Worm (Caenorhabditis elegans) whole organism, late embryonic: ENCODE measurements around the gene ncx-6.

Experiments used
- F13H6.1 ChIP-seq: sonication (generic microtip); optimal IDR thresholded peaks from 2 replicates; lab custom pipeline; 2016; ENCODE audit warnings: missing genetic modification characterization, missing compliant biosample characterization
- K09A11.1 ChIP-seq: sonication (generic microtip); optimal IDR thresholded peaks from 2 replicates; lab custom pipeline; 2017; ENCODE audit warnings: antibody characterized with exemption, mild to moderate bottlenecking, missing genetic modification characterization, missing compliant biosample characterization; ENCODE audit not compliant: insufficient read depth
- ahr-1 ChIP-seq: sonication (generic microtip); optimal IDR thresholded peaks from 2 replicates; lab custom pipeline; 2016; ENCODE audit warnings: missing genetic modification characterization, missing compliant biosample characterization
- ceh-2 ChIP-seq: sonication (generic microtip); optimal IDR thresholded peaks from 2 replicates; lab custom pipeline; 2016; ENCODE audit warnings: missing genotype, missing genetic modification characterization, missing compliant biosample characterization
- ceh-24 ChIP-seq: sonication (generic microtip); optimal IDR thresholded peaks from 2 replicates; lab custom pipeline; 2016; ENCODE audit warnings: mild to moderate bottlenecking, missing genetic modification characterization, missing compliant biosample characterization
- ceh-30 ChIP-seq: fragments of 150-350 bp; optimal IDR thresholded peaks from 2 replicates; lab custom pipeline; 2014; ENCODE audit warnings: missing biosample characterization, missing genetic modification characterization
- ceh-31 ChIP-seq: sonication (generic microtip); optimal IDR thresholded peaks from 2 replicates; lab custom pipeline; 2016; ENCODE audit warnings: missing genetic modification characterization, missing compliant biosample characterization
- ceh-34 ChIP-seq: sonication (generic microtip); optimal IDR thresholded peaks from 2 replicates; lab custom pipeline; 2016; ENCODE audit warnings: mild to moderate bottlenecking, missing genetic modification characterization, missing compliant biosample characterization
- ceh-45 ChIP-seq: fragments of 200-800 bp; sonication (Bioruptor generic); IDR thresholded peaks from 2 replicates; pipeline ENCODE4 v1.3.6; 2022; ENCODE audit warnings: missing genetic modification reagents, missing genetic modification characterization, missing compliant biosample characterization
- ceh-48 ChIP-seq: sonication (generic microtip); optimal IDR thresholded peaks from 2 replicates; lab custom pipeline; 2016; ENCODE audit warnings: missing genetic modification characterization, inconsistent platforms, missing compliant biosample characterization
- ceh-6 ChIP-seq: fragments of 200-800 bp; sonication (Bioruptor generic); optimal IDR thresholded peaks from 2 replicates; lab custom pipeline; 2018; ENCODE audit warnings: mild to moderate bottlenecking, missing genetic modification characterization, missing compliant biosample characterization
- dve-1 ChIP-seq: sonication (generic microtip); optimal IDR thresholded peaks from 2 replicates; lab custom pipeline; 2017; ENCODE audit warnings: antibody characterized with exemption, mild to moderate bottlenecking, missing genetic modification characterization, missing compliant biosample characterization
- elt-4 ChIP-seq: sonication (generic microtip); optimal IDR thresholded peaks from 2 replicates; lab custom pipeline; 2016; ENCODE audit warnings: missing genetic modification characterization, missing compliant biosample characterization
- fax-1 ChIP-seq: sonication (generic microtip); optimal IDR thresholded peaks from 2 replicates; lab custom pipeline; 2016; ENCODE audit warnings: missing genotype, missing genetic modification characterization, missing compliant biosample characterization
- fkh-10 ChIP-seq: fragments of 150-350 bp; optimal IDR thresholded peaks from 2 replicates; lab custom pipeline; 2014; ENCODE audit warnings: missing biosample characterization, missing genetic modification reagents, missing genetic modification characterization
- hlh-13 ChIP-seq: fragments of 200-800 bp; sonication (Bioruptor generic); optimal IDR thresholded peaks from 2 replicates; lab custom pipeline; 2018; ENCODE audit warnings: mild to moderate bottlenecking, missing genetic modification characterization, missing compliant biosample characterization
- hlh-15 ChIP-seq: sonication (generic microtip); optimal IDR thresholded peaks from 2 replicates; lab custom pipeline; 2016; ENCODE audit warnings: missing genetic modification characterization, missing compliant biosample characterization
- lim-6 ChIP-seq: sonication (generic microtip); optimal IDR thresholded peaks from 2 replicates; lab custom pipeline; 2016; ENCODE audit warnings: missing genetic modification characterization, missing compliant biosample characterization
- lin-11 ChIP-seq: fragments of 200-800 bp; sonication (Bioruptor generic); optimal IDR thresholded peaks from 2 replicates; lab custom pipeline; 2018; ENCODE audit warnings: mild to moderate bottlenecking, missing genetic modification characterization, missing compliant biosample characterization
- nfya-1 ChIP-seq: sonication (generic microtip); optimal IDR thresholded peaks from 2 replicates; lab custom pipeline; 2017; ENCODE audit warnings: missing genetic modification characterization, mild to moderate bottlenecking, missing compliant biosample characterization, antibody characterized with exemption, moderate library complexity
- nhr-11 ChIP-seq: fragments of 150-350 bp; optimal IDR thresholded peaks from 2 replicates; lab custom pipeline; 2014; ENCODE audit warnings: missing biosample characterization, missing genetic modification characterization
- nhr-232 ChIP-seq: sonication (generic microtip); optimal IDR thresholded peaks from 2 replicates; lab custom pipeline; 2016; ENCODE audit warnings: missing genetic modification characterization, missing compliant biosample characterization
- npax-4 ChIP-seq: sonication (generic microtip); optimal IDR thresholded peaks from 2 replicates; lab custom pipeline; 2016; ENCODE audit warnings: missing genetic modification characterization, missing compliant biosample characterization
- pag-3 ChIP-seq: sonication (generic microtip); optimal IDR thresholded peaks from 2 replicates; lab custom pipeline; 2016; ENCODE audit warnings: missing compliant biosample characterization, missing genetic modification characterization, borderline replicate concordance
- pax-1 ChIP-seq: fragments of 150-350 bp; optimal IDR thresholded peaks from 2 replicates; lab custom pipeline; 2014; ENCODE audit warnings: missing biosample characterization, missing genetic modification characterization
- pha-2 ChIP-seq: sonication (generic microtip); optimal IDR thresholded peaks from 2 replicates; lab custom pipeline; 2017; ENCODE audit warnings: mild to moderate bottlenecking, missing genetic modification characterization, missing compliant biosample characterization
- pqm-1 ChIP-seq: sonication (generic microtip); optimal IDR thresholded peaks from 2 replicates; lab custom pipeline; 2016; ENCODE audit warnings: missing genetic modification characterization, missing compliant biosample characterization
- pros-1 ChIP-seq: fragments of 150-350 bp; optimal IDR thresholded peaks from 2 replicates; lab custom pipeline; 2014; ENCODE audit warnings: missing biosample characterization, missing genetic modification reagents, missing genetic modification characterization
- rnt-1 ChIP-seq: sonication (generic microtip); optimal IDR thresholded peaks from 2 replicates; lab custom pipeline; 2016; ENCODE audit warnings: missing genetic modification characterization, missing compliant biosample characterization
- sdc-2 ChIP-seq: sonication (generic microtip); optimal IDR thresholded peaks from 2 replicates; lab custom pipeline; 2016; ENCODE audit warnings: missing genotype, missing genetic modification characterization, missing compliant biosample characterization
- syd-9 ChIP-seq: sonication (generic microtip); optimal IDR thresholded peaks from 2 replicates; lab custom pipeline; 2016; ENCODE audit warnings: mild to moderate bottlenecking, missing genetic modification characterization, moderate library complexity, missing compliant biosample characterization
- ttx-3 ChIP-seq: sonication (generic microtip); optimal IDR thresholded peaks from 2 replicates; lab custom pipeline; 2016; ENCODE audit warnings: missing genetic modification reagents, missing genetic modification characterization, missing compliant biosample characterization
- unc-3 ChIP-seq, 2 experiments: fragments of 200-800 bp in 1 of 2; sonication (Bioruptor generic) in 1 of 2; sonication (generic microtip) in 1 of 2; conservative IDR thresholded peaks in 1 of 2; optimal IDR thresholded peaks in 1 of 2; 2 replicates each; pipeline versions ENCODE4 v1.3.6 to Lab custom; 2016 to 2022; ENCODE audit warnings: missing compliant biosample characterization in 2 of 2, missing genetic modification characterization in 2 of 2, missing genetic modification reagents in 1 of 2
- unc-42 ChIP-seq: sonication (generic microtip); optimal IDR thresholded peaks from 2 replicates; lab custom pipeline; 2016; ENCODE audit warnings: missing genotype, missing genetic modification characterization, missing compliant biosample characterization
- unc-55 ChIP-seq: sonication (generic microtip); optimal IDR thresholded peaks from 2 replicates; lab custom pipeline; 2017; ENCODE audit warnings: missing biosample characterization, missing genetic modification reagents, missing genetic modification characterization
- unc-86 ChIP-seq: sonication (generic microtip); optimal IDR thresholded peaks from 2 replicates; lab custom pipeline; 2016; ENCODE audit warnings: missing genetic modification characterization, missing compliant biosample characterization

The ncx-6 gene

DNA sequence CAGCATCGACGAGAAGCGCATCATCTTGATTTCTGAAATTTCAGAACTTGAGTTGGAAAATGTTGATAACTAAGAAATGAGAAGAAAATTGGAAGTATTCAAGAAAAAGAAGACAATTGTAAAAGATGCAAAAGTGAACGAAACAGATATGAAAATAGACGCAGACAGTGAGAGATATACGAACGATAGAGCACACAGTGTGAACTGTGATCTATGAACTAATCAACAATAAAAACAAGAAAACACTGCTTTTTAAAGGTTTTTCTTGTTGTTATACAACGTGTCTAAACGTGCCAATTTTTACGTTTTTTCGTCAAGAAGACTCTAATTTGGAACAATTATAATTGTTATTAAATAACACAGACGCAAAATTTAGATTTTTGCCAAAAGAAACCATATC lies 39.1 kb upstream of the ncx-6 start, which contains the start of gene ech-6:
TSS of gene ech-6 (minus strand) at position 32 of the 400 bp plus-strand sequence.
- TF ChIP-seq ceh-2 (tag; lab: Kevin White, UChicago): no peak
- no peak for TF ChIP-seq ttx-3
- TF ChIP-seq npax-4 (tag; lab: Kevin White, UChicago): no peak
- no peak for TF ChIP-seq sdc-2 (tag; lab: Kevin White, UChicago)
- no peak for TF ChIP-seq fax-1
- TF ChIP-seq ceh-30: no peak
- no peak for TF ChIP-seq K09A11.1 (tag; lab: Kevin White, UChicago)
- no peak for TF ChIP-seq ceh-45
- TF ChIP-seq dve-1 (tag; lab: Kevin White, UChicago): no peak
- no peak for TF ChIP-seq ceh-48
- TF ChIP-seq lim-6 (tag; lab: Kevin White, UChicago): no peak
- no peak for TF ChIP-seq F13H6.1 (tag; lab: Kevin White, UChicago)
- no peak for TF ChIP-seq pha-2 (tag; lab: Kevin White, UChicago)
- TF ChIP-seq pqm-1 (tag; lab: Kevin White, UChicago): no peak
- TF ChIP-seq pax-1 (tag; lab: Kevin White, UChicago): no peak
- no peak for TF ChIP-seq unc-42 (tag; lab: Kevin White, UChicago)

DNA sequence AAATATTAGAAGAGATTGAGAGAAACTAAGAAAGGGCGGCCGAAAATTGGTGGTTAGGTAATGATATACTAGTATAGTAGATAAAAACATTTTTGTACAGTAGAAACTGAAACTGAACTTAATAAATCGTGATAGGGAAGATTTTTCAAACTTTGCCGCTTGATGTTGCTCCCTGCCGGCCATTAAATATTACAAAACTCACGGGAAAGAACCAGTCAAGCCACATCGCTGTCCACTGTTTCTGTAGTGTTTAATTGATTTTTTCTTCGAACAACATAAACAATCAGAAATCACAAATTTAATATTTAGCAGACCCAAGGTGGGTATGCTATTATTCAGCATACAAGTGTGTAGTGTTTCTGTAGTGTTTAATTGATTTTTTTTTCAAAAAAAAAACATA lies 37.3 kb upstream of the ncx-6 start, which contains the start of gene T05G5.5:
TSS of gene T05G5.5 (minus strand) at position 359 of the 400 bp plus-strand sequence.
- TF ChIP-seq fkh-10 (GFP tag; lab: Kevin White, UChicago): no peak
- TF ChIP-seq elt-4: no peak
- TF ChIP-seq rnt-1: no peak
- no peak for TF ChIP-seq F13H6.1 (tag; lab: Kevin White, UChicago)
- TF ChIP-seq fax-1: no peak

DNA sequence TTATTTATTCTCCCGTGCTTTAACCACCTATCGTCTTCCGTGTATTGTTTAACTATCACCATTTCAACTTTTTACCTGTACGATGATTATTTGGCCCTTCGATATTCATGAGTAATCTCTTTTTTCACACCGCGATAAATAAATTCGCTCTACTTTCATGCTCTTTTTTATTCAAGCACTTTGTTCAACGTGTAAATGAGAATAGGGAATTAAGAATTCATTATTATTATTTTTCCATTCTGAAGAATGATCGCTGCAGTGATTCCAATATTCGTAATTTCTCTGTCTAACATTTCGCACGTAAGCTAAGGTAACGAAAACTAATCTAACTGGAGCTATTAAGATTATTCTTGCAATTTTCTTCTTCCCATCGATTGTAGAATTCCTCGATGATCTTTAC lies 34.9 kb upstream of the ncx-6 start, which contains the start of gene T05G5.4:
TSS of gene T05G5.4 (plus strand) at position 241 of the 400 bp plus-strand sequence.
- TF ChIP-seq hlh-13 (no peak), ttx-3 (no peak), unc-86 (tag; lab: Kevin White, UChicago) (no peak), syd-9 (tag; lab: Kevin White, UChicago) (no peak), ceh-6 (GFP tag; lab: Kevin White, UChicago) (no peak), lin-11 (no peak), nhr-232 (no peak)

DNA sequence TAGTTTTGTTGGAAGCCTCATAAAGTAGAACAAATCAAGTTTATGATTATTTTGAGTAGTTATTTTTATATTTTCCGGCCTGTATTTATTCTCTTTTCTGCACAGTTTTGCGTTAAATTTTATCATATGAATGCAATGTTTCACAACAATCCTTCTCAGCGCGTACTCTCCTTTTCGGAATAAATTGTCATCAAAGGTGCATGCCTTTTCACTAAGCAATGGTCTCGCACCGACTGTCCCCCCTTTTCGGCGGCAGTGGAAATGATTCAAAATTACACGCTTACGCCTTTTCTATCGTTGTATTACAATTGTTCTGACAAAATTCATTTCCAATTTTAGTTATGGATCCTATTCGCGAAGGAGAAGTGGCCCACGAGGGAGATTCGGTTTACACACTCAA lies 33.4 kb upstream of the ncx-6 start, which contains the start of the genes iff-1 and cdk-1:
TSS of gene iff-1 (minus strand) at position 61 of the 400 bp plus-strand sequence.
TSS of gene cdk-1 (plus strand) at position 340 of the 400 bp plus-strand sequence.
- TF ChIP-seq ceh-24 (tag; lab: Kevin White, UChicago) (no peak), ahr-1 (tag; lab: Kevin White, UChicago) (no peak), unc-3 (GFP tag; conservative IDR thresholded peaks at IDR 0.05; lab: Robert Waterston, UW) (no peak), unc-3 (tag; optimal IDR thresholded peaks at IDR 0.05; lab: Kevin White, UChicago) (no peak), nhr-232 (no peak), pag-3 (tag; lab: Kevin White, UChicago) (no peak), ceh-34 (tag; lab: Kevin White, UChicago) (no peak), nfya-1 (tag; lab: Kevin White, UChicago) (peak; percentile 12), pha-2 (tag; lab: Kevin White, UChicago) (no peak), nhr-11 (tag; lab: Kevin White, UChicago) (no peak), pros-1 (tag; lab: Kevin White, UChicago) (no peak), hlh-15 (tag; lab: Kevin White, UChicago) (no peak), ceh-31 (peak; percentile 8), unc-55 (GFP tag; lab: Kevin White, UChicago) (no peak), unc-42 (tag; lab: Kevin White, UChicago) (peak; percentile 1), sdc-2 (tag; lab: Kevin White, UChicago) (no peak)
